Worm (Caenorhabditis elegans): ENCODE data around the gene unc-104.
A peak's percentile ranks its signal among the peaks of the same experiment; 100 is the strongest.

DNA sequence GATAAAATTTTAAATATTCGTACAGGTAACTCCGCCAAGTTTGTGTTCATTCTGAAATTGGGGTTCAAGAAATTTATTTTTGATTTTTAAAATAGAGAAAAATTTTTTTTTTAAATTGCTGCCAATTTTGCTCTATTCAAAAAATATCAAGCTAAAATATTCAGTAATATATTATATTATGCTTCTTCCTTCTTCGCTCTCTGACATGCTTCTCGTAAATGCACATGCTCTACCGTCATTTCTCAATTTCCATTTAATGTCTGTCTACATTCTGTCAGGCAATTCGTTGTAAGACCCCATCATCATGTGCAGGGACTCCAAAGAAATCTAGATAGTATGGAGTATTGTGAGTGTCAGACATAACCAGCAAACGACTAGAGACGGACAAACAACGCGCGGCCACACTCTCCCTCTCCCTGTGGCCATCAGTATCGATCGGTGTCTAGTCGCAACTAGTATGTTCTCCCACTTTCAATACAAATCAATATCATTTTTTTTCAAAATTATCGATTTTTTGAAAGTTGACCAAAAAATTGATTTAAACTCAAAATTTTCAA, 43.5 kb upstream of the unc-104 start, which contains the start of the genes malt-1 and ceh-38:
- TF ChIP-seq nhr-12 (tag; optimal IDR thresholded peaks at IDR 0.05) (no peak), ama-1 (optimal IDR thresholded peaks at IDR 0.05) (peak; percentile 72), snpc-4 (tag; optimal IDR thresholded peaks at IDR 0.05) (peak; percentile 91), nhr-129 (tag; optimal IDR thresholded peaks at IDR 0.05) (peak; percentile 99), dmd-4 (tag; optimal IDR thresholded peaks at IDR 0.05) (peak; percentile 35), egl-27 (tag; optimal IDR thresholded peaks at IDR 0.05) (peak; percentile 95), nhr-11 (tag; optimal IDR thresholded peaks at IDR 0.05) (peak; percentile 40)

All from whole organism, L2 larva.